Fruit fly (Drosophila melanogaster): Measurements from ENCODE around the gene CG17292.

Gene CG17292

dm6 chr2L:8365701-8366643 lies 4.3 kb upstream of the CG17292 start, which contains the start of gene Pp2A-29B (continued):
- TF ChIP-seq ttk (GFP tag; IDR thresholded peaks at IDR 0.05) (no peak), CG12236 (GFP tag; optimal IDR thresholded peaks at IDR 0.05) (no peak), trem (tag; optimal IDR thresholded peaks at IDR 0.05) (peak; percentile 80), Hsf (GFP tag; optimal IDR thresholded peaks at IDR 0.05) (peak; percentile 18), CG15514 (GFP tag; optimal IDR thresholded peaks at IDR 0.05) (peak; percentile 42), phol (tag; optimal IDR thresholded peaks at IDR 0.05) (peak; percentile 92), sc (optimal IDR thresholded peaks at IDR 0.05) (no peak), sc (GFP tag; optimal IDR thresholded peaks at IDR 0.05) (no peak), HmgZ (tag; optimal IDR thresholded peaks at IDR 0.05) (peak; percentile 27), tup (GFP tag; optimal IDR thresholded peaks at IDR 0.05) (no peak), Hr3 (GFP tag; optimal IDR thresholded peaks at IDR 0.05) (peak; percentile 51), CG4854 (GFP tag; optimal IDR thresholded peaks at IDR 0.05) (no peak), nau (GFP tag; optimal IDR thresholded peaks at IDR 0.05) (no peak), klu (GFP tag; IDR thresholded peaks at IDR 0.05) (peak; percentile 45; the same call in 1 of the 2 replicates), eve (GFP tag; optimal IDR thresholded peaks at IDR 0.05) (no peak), CG1602 (GFP tag; optimal IDR thresholded peaks at IDR 0.05) (no peak), cas (GFP tag; IDR thresholded peaks at IDR 0.05) (no peak), nerfin-1 (tag; optimal IDR thresholded peaks at IDR 0.05) (peak; percentile 100), unpg (GFP tag; optimal IDR thresholded peaks at IDR 0.05) (no peak), vfl (GFP tag; optimal IDR thresholded peaks at IDR 0.05) (peak; percentile 32), ind (GFP tag; optimal IDR thresholded peaks at IDR 0.05) (no peak), CkIIα-i1 (GFP tag; IDR thresholded peaks at IDR 0.05) (no peak), dpn (GFP tag; optimal IDR thresholded peaks at IDR 0.05) (peak in 1 of 2 experiments; percentile 17), lov (optimal IDR thresholded peaks at IDR 0.05) (no peak), lov (GFP tag; IDR thresholded peaks at IDR 0.05) (no peak), lilli (GFP tag; optimal IDR thresholded peaks at IDR 0.05) (peak; percentile 8), tio (GFP tag; optimal IDR thresholded peaks at IDR 0.05) (peak; percentile 12), fru (optimal IDR thresholded peaks at IDR 0.05) (no peak), Atf3 (GFP tag; optimal IDR thresholded peaks at IDR 0.05) (peak; percentile 0), CG18619 (GFP tag; optimal IDR thresholded peaks at IDR 0.05) (peak; percentile 27), Max (GFP tag; optimal IDR thresholded peaks at IDR 0.05) (peak; percentile 23), CG11696 (GFP tag; IDR thresholded peaks at IDR 0.05) (no peak), Jarid2 (GFP tag; optimal IDR thresholded peaks at IDR 0.05) (no peak), corto (GFP tag; optimal IDR thresholded peaks at IDR 0.05) (no peak), Mad (GFP tag; optimal IDR thresholded peaks at IDR 0.05) (no peak), CG9932 (GFP tag; IDR thresholded peaks at IDR 0.05) (peak; percentile 65), MBD-R2 (GFP tag; IDR thresholded peaks at IDR 0.05) (0 out of 2 replicates have a peak, but pooled peaks have one; percentile 7), CG7786 (GFP tag; optimal IDR thresholded peaks at IDR 0.05) (no peak), CG6272 (GFP tag; IDR thresholded peaks at IDR 0.05) (peak; percentile 38; the same call in 1 of the 2 replicates), CG14014 (GFP tag; IDR thresholded peaks at IDR 0.05) (no peak), CG14667 (GFP tag; IDR thresholded peaks at IDR 0.05) (no peak), dati (GFP tag; IDR thresholded peaks at IDR 0.05) (no peak), CG8388 (GFP tag; optimal IDR thresholded peaks at IDR 0.05) (no peak), stc (GFP tag; IDR thresholded peaks at IDR 0.05) (no peak), CG42726 (GFP tag; IDR thresholded peaks at IDR 0.05; ENCODE audit: partially characterized antibody) (peak; percentile 96), ab (GFP tag; optimal IDR thresholded peaks at IDR 0.05) (no peak), HmgD (GFP tag; optimal IDR thresholded peaks at IDR 0.05) (no peak), schlank (tag; optimal IDR thresholded peaks at IDR 0.05) (no peak), gfzf (GFP tag; optimal IDR thresholded peaks at IDR 0.05) (peak; percentile 52), CG2875 (GFP tag; optimal IDR thresholded peaks at IDR 0.05) (no peak)
